Worm (Caenorhabditis elegans) whole organism, L3 larva: ENCODE measurements around the gene F18E9.3.

Experiments used
- aly-2 ChIP-seq: fragments of 150-350 bp; optimal IDR thresholded peaks from 2 replicates; lab custom pipeline; 2014; ENCODE audit warnings: missing biosample characterization, missing genetic modification characterization
- ceh-82 ChIP-seq: fragments of 150-350 bp; optimal IDR thresholded peaks from 2 replicates; lab custom pipeline; 2014; ENCODE audit warnings: missing biosample characterization, missing genetic modification characterization
- fos-1 ChIP-seq: fragments of 150-350 bp; optimal IDR thresholded peaks from 2 replicates; lab custom pipeline; 2014; ENCODE audit warnings: missing biosample characterization, missing genetic modification characterization
- mdl-1 ChIP-seq: fragments of 150-350 bp; optimal IDR thresholded peaks from 2 replicates; lab custom pipeline; 2014; ENCODE audit warnings: missing biosample characterization, missing genetic modification characterization
- mml-1 ChIP-seq: fragments of 150-350 bp; sonication (generic microtip); optimal IDR thresholded peaks from 3 replicates; lab custom pipeline; 2014; ENCODE audit warnings: missing biosample characterization, missing genetic modification characterization

- TF ChIP-seq mdl-1 (tag; lab: Kevin White, UChicago) (no peak), ceh-82 (tag; lab: Kevin White, UChicago) (no peak), mml-1 (tag; lab: Kevin White, UChicago) (no peak), aly-2 (tag; lab: Kevin White, UChicago) (no peak), fos-1 (tag; lab: Kevin White, UChicago) (no peak)
Measured at ce11 chrX:8564451-8564795, 21.5 kb upstream of the F18E9.3 start.
